Worm (Caenorhabditis elegans) whole organism, midembryonic: ENCODE measurements around the gene K10C2.2.

Source experiments
- T22C8.4 ChIP-seq: fragments of 200-800 bp; sonication (Bioruptor generic); IDR thresholded peaks from 2 replicates; pipeline ENCODE4 v1.3.6; 2022; ENCODE audit warnings: missing genetic modification characterization, missing compliant biosample characterization
- cog-1 ChIP-seq: sonication (generic microtip); optimal IDR thresholded peaks from 2 replicates; lab custom pipeline; 2016; ENCODE audit warnings: missing genetic modification characterization, missing compliant biosample characterization
- flt-1 ChIP-seq: fragments of 200-800 bp; sonication (Bioruptor generic); IDR thresholded peaks from 2 replicates; pipeline ENCODE4 v1.3.6; 2022; ENCODE audit warnings: missing genetic modification characterization, missing compliant biosample characterization
- klf-2 ChIP-seq: fragments of 200-800 bp; sonication (Bioruptor generic); conservative IDR thresholded peaks from 2 replicates; pipeline ENCODE4 v1.3.6; 2022; ENCODE audit warnings: missing genetic modification reagents, missing genetic modification characterization, missing compliant biosample characterization
- med-1 ChIP-seq: sonication (generic microtip); optimal IDR thresholded peaks from 2 replicates; lab custom pipeline; 2017; ENCODE audit warnings: missing genetic modification characterization, mild to moderate bottlenecking, missing compliant biosample characterization, antibody characterized with exemption, missing genetic modification reagents; ENCODE audit not compliant: insufficient read depth
- ref-1 ChIP-seq: fragments of 200-800 bp; sonication (Bioruptor generic); conservative IDR thresholded peaks from 2 replicates; pipeline ENCODE4 v1.3.6; 2022; ENCODE audit warnings: missing genetic modification reagents, missing genetic modification characterization, missing compliant biosample characterization
- tab-1 ChIP-seq: fragments of 200-800 bp; sonication (Bioruptor generic); IDR thresholded peaks from 2 replicates; pipeline ENCODE4 v1.3.6; 2022; ENCODE audit warnings: missing genetic modification characterization, missing compliant biosample characterization
- ztf-23 ChIP-seq: fragments of 200-800 bp; sonication (Bioruptor generic); IDR thresholded peaks from 2 replicates; pipeline ENCODE4 v1.3.6; 2022; ENCODE audit warnings: missing genetic modification reagents, missing genetic modification characterization, missing compliant biosample characterization
- ztf-29 ChIP-seq: fragments of 200-800 bp; sonication (Bioruptor generic); IDR thresholded peaks from 2 replicates; pipeline ENCODE4 v1.3.6; 2022; ENCODE audit warnings: missing genetic modification reagents, missing genetic modification characterization, missing compliant biosample characterization

DNA sequence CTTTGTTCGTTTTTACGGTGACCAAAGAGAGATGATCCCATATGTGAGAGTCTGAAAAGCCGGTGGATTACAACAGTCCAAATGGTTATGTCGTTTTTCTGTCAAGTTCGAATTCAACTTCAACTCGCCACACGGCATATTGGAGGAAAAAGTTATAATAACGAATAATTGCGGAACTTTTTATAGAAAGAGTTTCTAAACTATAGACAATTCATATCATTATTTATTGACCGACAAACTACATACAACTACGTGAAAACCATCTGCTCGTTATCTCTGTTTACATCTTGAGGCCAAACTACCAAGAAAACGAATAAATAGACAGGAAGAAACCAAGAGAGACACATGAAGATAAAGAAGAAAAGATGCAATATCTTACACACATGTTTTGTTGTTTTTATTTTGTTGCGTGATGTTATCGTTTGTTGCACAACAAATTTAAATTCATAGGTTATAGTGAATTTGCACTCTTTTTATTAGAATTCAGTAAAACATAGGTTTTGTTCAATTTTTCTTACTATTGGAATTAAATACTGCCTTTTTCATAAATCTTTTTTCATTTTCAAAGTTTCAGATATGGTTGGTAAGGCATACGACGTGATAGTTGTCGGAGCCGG, 40.2 kb upstream of the K10C2.2 start, which contains the start of the genes C15B12.4 and C15B12.8:
- TF ChIP-seq flt-1 (GFP tag; lab: Robert Waterston, UW), result no peak
- no peak for TF ChIP-seq ref-1 (GFP tag; lab: Robert Waterston, UW)
- no peak for TF ChIP-seq med-1
- TF ChIP-seq klf-2 (GFP tag; lab: Robert Waterston, UW), result no peak
- TF ChIP-seq tab-1 (GFP tag; lab: Robert Waterston, UW), result no peak
- no peak for TF ChIP-seq ztf-29 (GFP tag; lab: Robert Waterston, UW)
- TF ChIP-seq ztf-23 (GFP tag; lab: Robert Waterston, UW), result no peak
- no peak for TF ChIP-seq cog-1
- no peak for TF ChIP-seq T22C8.4 (GFP tag; lab: Robert Waterston, UW)
